Worm (Caenorhabditis elegans): ENCODE measurements around the gene C09E7.10.
A peak's percentile ranks its signal among the peaks of the same experiment; 100 is the strongest.

C09E7.10 gene

DNA sequence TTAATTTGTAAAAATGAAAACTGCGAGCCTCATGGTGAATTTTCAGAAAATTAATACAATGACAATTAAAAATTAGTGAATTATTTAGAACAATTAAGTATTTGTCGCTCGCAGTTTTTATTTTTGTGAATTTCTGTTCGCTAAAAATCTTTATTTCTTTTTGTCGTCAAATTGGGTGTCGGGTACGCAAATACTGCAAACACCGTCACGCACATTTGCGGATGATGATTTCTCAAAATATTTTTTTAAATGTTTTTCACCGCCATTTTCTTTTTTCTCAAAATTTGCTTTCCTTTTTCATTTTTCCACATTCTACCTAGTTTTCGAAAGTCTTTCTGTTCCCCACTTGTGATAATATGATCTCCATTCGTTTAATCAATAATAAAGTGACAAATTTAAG is 30.9 kb downstream of the C09E7.10 start:
- TF ChIP-seq ttx-3 (tag; optimal IDR thresholded peaks at IDR 0.05) (no peak), C38D4.7 (GFP tag; optimal IDR thresholded peaks at IDR 0.05) (no peak), fax-1 (tag; optimal IDR thresholded peaks at IDR 0.05) (no peak), unc-55 (GFP tag; optimal IDR thresholded peaks at IDR 0.05) (peak; percentile 1), nfya-1 (tag; optimal IDR thresholded peaks at IDR 0.05) (peak; percentile 28), gmeb-2 (tag; optimal IDR thresholded peaks at IDR 0.05) (no peak), unc-3 (GFP tag; conservative IDR thresholded peaks at IDR 0.05) (no peak), unc-3 (tag; optimal IDR thresholded peaks at IDR 0.05) (no peak), K02D7.2 (tag; optimal IDR thresholded peaks at IDR 0.05) (no peak), ceh-14 (tag; optimal IDR thresholded peaks at IDR 0.05) (no peak), pha-2 (tag; optimal IDR thresholded peaks at IDR 0.05) (no peak)

- TF ChIP-seq ceh-48 (tag; optimal IDR thresholded peaks at IDR 0.05) (no peak), mec-3 (tag; optimal IDR thresholded peaks at IDR 0.05; ENCODE audit: borderline replicate concordance) (no peak), fax-1 (tag; optimal IDR thresholded peaks at IDR 0.05) (no peak), F13H6.1 (tag; optimal IDR thresholded peaks at IDR 0.05) (no peak), tbx-7 (tag; optimal IDR thresholded peaks at IDR 0.05) (no peak), hlh-13 (GFP tag; optimal IDR thresholded peaks at IDR 0.05) (no peak), npax-4 (tag; optimal IDR thresholded peaks at IDR 0.05) (no peak), hlh-8 (tag; optimal IDR thresholded peaks at IDR 0.05) (no peak), fkh-10 (GFP tag; optimal IDR thresholded peaks at IDR 0.05) (no peak), ref-2 (tag; optimal IDR thresholded peaks at IDR 0.05) (no peak)
Observed at ce11 chrIII:6482918-6483317, 36.9 kb downstream of the C09E7.10 start, which contains the start of gene chtb-2. TSS of gene chtb-2 (plus strand) at chrIII:6483218.

ce11 chrIII:6479439-6479838 is 40.4 kb downstream of the C09E7.10 start:
- TF ChIP-seq fkh-10 (GFP tag; optimal IDR thresholded peaks at IDR 0.05) (no peak), nhr-11 (tag; optimal IDR thresholded peaks at IDR 0.05) (no peak), ceh-9 (tag; optimal IDR thresholded peaks at IDR 0.05) (no peak), unc-86 (tag; optimal IDR thresholded peaks at IDR 0.05) (no peak), T23F11.4 (GFP tag; optimal IDR thresholded peaks at IDR 0.05) (no peak), dmd-4 (tag; optimal IDR thresholded peaks at IDR 0.05; ENCODE audit: borderline replicate concordance) (no peak), F13H6.1 (tag; optimal IDR thresholded peaks at IDR 0.05) (no peak), pha-4 (tag; optimal IDR thresholded peaks at IDR 0.05) (no peak), fkh-6 (tag; optimal IDR thresholded peaks at IDR 0.05) (no peak), syd-9 (tag; optimal IDR thresholded peaks at IDR 0.05) (no peak), pag-3 (tag; optimal IDR thresholded peaks at IDR 0.05; ENCODE audit: borderline replicate concordance) (no peak), ceh-48 (tag; optimal IDR thresholded peaks at IDR 0.05) (no peak), elt-4 (tag; optimal IDR thresholded peaks at IDR 0.05) (no peak), C38D4.7 (GFP tag; optimal IDR thresholded peaks at IDR 0.05) (no peak), C08G9.2 (tag; optimal IDR thresholded peaks at IDR 0.05) (no peak), pax-1 (tag; optimal IDR thresholded peaks at IDR 0.05) (no peak), ceh-34 (tag; optimal IDR thresholded peaks at IDR 0.05) (no peak), nhr-232 (tag; optimal IDR thresholded peaks at IDR 0.05) (no peak)

DNA sequence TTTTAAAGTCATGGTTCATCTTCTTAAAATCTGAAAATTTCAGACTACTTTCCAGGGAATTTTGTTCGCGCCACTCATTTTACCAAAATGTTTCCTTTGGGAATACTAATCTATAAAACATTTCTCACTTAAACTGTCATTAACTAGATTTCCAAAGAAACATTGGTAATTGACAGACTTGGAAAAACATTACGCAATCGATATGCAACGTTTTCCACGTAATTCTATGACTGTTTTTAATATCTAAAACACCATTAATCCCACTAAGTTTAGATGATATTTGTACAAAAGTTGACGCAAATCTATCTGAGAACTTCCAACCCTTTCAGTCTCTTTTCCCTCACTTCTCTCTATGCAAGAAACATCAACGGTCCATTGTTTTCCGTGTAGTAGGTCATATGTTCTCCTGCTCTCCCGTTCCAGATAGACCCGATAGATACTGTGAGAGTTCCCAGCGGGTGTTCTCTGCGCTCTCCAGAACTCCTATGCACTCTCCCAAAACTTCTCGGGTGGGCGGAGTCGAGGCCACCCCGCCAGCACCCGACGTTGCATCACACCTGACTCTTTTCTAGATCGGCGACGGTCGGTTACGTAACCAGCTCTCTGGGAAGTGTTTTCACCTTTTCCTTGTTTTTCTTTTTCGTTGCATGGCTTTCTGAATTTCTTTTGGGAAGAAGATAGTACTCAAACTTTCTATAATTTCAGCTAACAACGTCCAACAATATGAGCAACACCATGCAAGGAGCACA is 41.4 kb downstream of the C09E7.10 start, which contains the start of gene zip-8:
TSS of gene zip-8 (plus strand) at position 700 of the 749 bp plus-strand sequence.
- TF ChIP-seq ttx-3 (tag; optimal IDR thresholded peaks at IDR 0.05), result no peak
- TF ChIP-seq F13H6.1 (tag; optimal IDR thresholded peaks at IDR 0.05), result no peak
- no peak for TF ChIP-seq nhr-232 (tag; optimal IDR thresholded peaks at IDR 0.05)
- TF ChIP-seq pag-3 (tag; optimal IDR thresholded peaks at IDR 0.05; ENCODE audit: borderline replicate concordance), result no peak
- no peak for TF ChIP-seq syd-9 (tag; optimal IDR thresholded peaks at IDR 0.05)
- no peak for TF ChIP-seq K09A11.1 (tag; optimal IDR thresholded peaks at IDR 0.05; ENCODE audit: insufficient read depth)

All from whole organism, late embryonic.